Worm (Caenorhabditis elegans) whole organism, L3 larva: Measurements from ENCODE around the gene K11G9.5.

Source experiments
- R02D3.7 ChIP-seq: fragments of 150-350 bp; optimal IDR thresholded peaks from 2 replicates; lab custom pipeline; 2014; ENCODE audit warnings: missing biosample characterization, missing genetic modification characterization
- ZK546.5 ChIP-seq: sonication (generic microtip); optimal IDR thresholded peaks from 2 replicates; lab custom pipeline; 2017; ENCODE audit warnings: missing biosample characterization, missing genetic modification characterization
- ama-1 ChIP-seq: fragments of 150-350 bp; optimal IDR thresholded peaks from 2 replicates; lab custom pipeline; 2018
- ceh-28 ChIP-seq: fragments of 150-350 bp; optimal IDR thresholded peaks from 2 replicates; lab custom pipeline; 2014; ENCODE audit warnings: missing biosample characterization, missing genetic modification reagents, missing genetic modification characterization
- ceh-82 ChIP-seq: fragments of 150-350 bp; optimal IDR thresholded peaks from 2 replicates; lab custom pipeline; 2014; ENCODE audit warnings: missing biosample characterization, missing genetic modification characterization
- ceh-9 ChIP-seq: sonication (generic microtip); optimal IDR thresholded peaks from 2 replicates; lab custom pipeline; 2018; ENCODE audit warnings: missing biosample characterization, missing genetic modification characterization
- daf-12 ChIP-seq: fragments of 150-350 bp; optimal IDR thresholded peaks from 2 replicates; lab custom pipeline; 2014; ENCODE audit warnings: missing biosample characterization, missing genetic modification reagents, missing genetic modification characterization
- egl-27 ChIP-seq: sonication (generic microtip); optimal IDR thresholded peaks from 4 replicates; lab custom pipeline; 2017; ENCODE audit warnings: missing biosample characterization, missing genetic modification reagents, missing genetic modification characterization
- egl-5 ChIP-seq: fragments of 150-350 bp; optimal IDR thresholded peaks from 2 replicates; lab custom pipeline; 2017; ENCODE audit warnings: missing biosample characterization, missing genetic modification reagents, missing genetic modification characterization, inconsistent platforms
- elt-2 ChIP-seq: sonication (generic microtip); optimal IDR thresholded peaks from 2 replicates; lab custom pipeline; 2016; ENCODE audit warnings: missing genetic modification reagents, mild to moderate bottlenecking, missing genetic modification characterization, missing compliant biosample characterization
- elt-3 ChIP-seq, 3 experiments: fragments of 150-350 bp in 1 of 3; sonication (generic microtip) in 2 of 3; optimal IDR thresholded peaks; 2 replicates in 2 of 3; 4 replicates in 1 of 3; lab custom pipeline; 2014 to 2017; ENCODE audit warnings: missing biosample characterization in 3 of 3, missing genetic modification characterization in 3 of 3
- eor-1 ChIP-seq, 2 experiments: fragments of 150-350 bp; optimal IDR thresholded peaks; 2 replicates each; lab custom pipeline; 2014 to 2018; ENCODE audit warnings: missing biosample characterization in 2 of 2, missing genetic modification characterization in 2 of 2
- fkh-10 ChIP-seq: sonication (generic microtip); optimal IDR thresholded peaks from 2 replicates; lab custom pipeline; 2017; ENCODE audit warnings: missing biosample characterization, missing genetic modification reagents, missing genetic modification characterization
- fkh-2 ChIP-seq: fragments of 150-350 bp; optimal IDR thresholded peaks from 2 replicates; lab custom pipeline; 2014; ENCODE audit warnings: missing biosample characterization, missing genetic modification reagents, missing genetic modification characterization
- hmg-11 ChIP-seq: sonication (generic microtip); optimal IDR thresholded peaks from 2 replicates; lab custom pipeline; 2016; ENCODE audit warnings: missing genetic modification characterization, missing compliant biosample characterization
- jun-1 ChIP-seq: fragments of 150-350 bp; optimal IDR thresholded peaks from 2 replicates; lab custom pipeline; 2014; ENCODE audit warnings: missing biosample characterization, missing genetic modification reagents, missing genetic modification characterization
- lin-15B ChIP-seq: fragments of 150-350 bp; optimal IDR thresholded peaks from 2 replicates; lab custom pipeline; 2014; ENCODE audit warnings: missing biosample characterization, missing genetic modification characterization
- lin-39 ChIP-seq: fragments of 150-350 bp; optimal IDR thresholded peaks from 2 replicates; lab custom pipeline; 2018; ENCODE audit warnings: missing biosample characterization, missing genetic modification reagents, missing genetic modification characterization
- mml-1 ChIP-seq: fragments of 150-350 bp; sonication (generic microtip); optimal IDR thresholded peaks from 3 replicates; lab custom pipeline; 2014; ENCODE audit warnings: missing biosample characterization, missing genetic modification characterization
- nfya-1 ChIP-seq: sonication (generic microtip); optimal IDR thresholded peaks from 2 replicates; lab custom pipeline; 2017; ENCODE audit warnings: missing genetic modification characterization, mild to moderate bottlenecking, missing compliant biosample characterization, antibody characterized with exemption, moderate library complexity; ENCODE audit not compliant: insufficient read depth
- nhr-11 ChIP-seq: fragments of 150-350 bp; optimal IDR thresholded peaks from 2 replicates; lab custom pipeline; 2014; ENCODE audit warnings: missing biosample characterization, missing genetic modification characterization
- nhr-12 ChIP-seq: fragments of 150-350 bp; optimal IDR thresholded peaks from 2 replicates; lab custom pipeline; 2014; ENCODE audit warnings: missing biosample characterization, missing genetic modification characterization
- nhr-23 ChIP-seq: fragments of 150-350 bp; optimal IDR thresholded peaks from 2 replicates; lab custom pipeline; 2014; ENCODE audit warnings: missing biosample characterization, missing genetic modification reagents, missing genetic modification characterization
- nhr-237 ChIP-seq: fragments of 150-350 bp; optimal IDR thresholded peaks from 2 replicates; lab custom pipeline; 2014; ENCODE audit warnings: missing biosample characterization, missing genetic modification characterization
- nhr-25 ChIP-seq: sonication (generic microtip); optimal IDR thresholded peaks from 2 replicates; lab custom pipeline; 2017; ENCODE audit warnings: missing biosample characterization, missing genetic modification characterization
- nhr-28 ChIP-seq: fragments of 150-350 bp; optimal IDR thresholded peaks from 2 replicates; lab custom pipeline; 2014; ENCODE audit warnings: missing biosample characterization, missing genetic modification characterization
- nhr-67 ChIP-seq: fragments of 150-350 bp; optimal IDR thresholded peaks from 2 replicates; lab custom pipeline; 2014; ENCODE audit warnings: missing biosample characterization, missing genetic modification characterization
- nhr-76 ChIP-seq: fragments of 150-350 bp; sonication (generic microtip); optimal IDR thresholded peaks from 5 replicates; lab custom pipeline; 2014; ENCODE audit warnings: missing biosample characterization, missing genetic modification characterization
- pha-4 ChIP-seq: fragments of 150-350 bp; optimal IDR thresholded peaks from 2 replicates; lab custom pipeline; 2014; ENCODE audit warnings: missing biosample characterization, missing genetic modification reagents, missing genetic modification characterization
- pqm-1 ChIP-seq: fragments of 150-350 bp; optimal IDR thresholded peaks from 2 replicates; lab custom pipeline; 2017; ENCODE audit warnings: missing biosample characterization, missing genetic modification characterization, inconsistent platforms
- sea-2 ChIP-seq: fragments of 150-350 bp; sonication (generic microtip); optimal IDR thresholded peaks from 4 replicates; lab custom pipeline; 2014; ENCODE audit warnings: missing biosample characterization, missing genetic modification reagents, missing genetic modification characterization
- skn-1 ChIP-seq: fragments of 150-350 bp; optimal IDR thresholded peaks from 2 replicates; lab custom pipeline; 2014; ENCODE audit warnings: missing biosample characterization, missing genetic modification characterization
- snpc-4 ChIP-seq: fragments of 150-350 bp; optimal IDR thresholded peaks from 2 replicates; lab custom pipeline; 2014; ENCODE audit warnings: missing biosample characterization, missing genetic modification characterization
- tbx-2 ChIP-seq: sonication (generic microtip); optimal IDR thresholded peaks from 2 replicates; lab custom pipeline; 2016; ENCODE audit warnings: mild to moderate bottlenecking, missing genetic modification characterization, missing compliant biosample characterization
- unc-39 ChIP-seq: sonication (generic microtip); optimal IDR thresholded peaks from 4 replicates; lab custom pipeline; 2017; ENCODE audit warnings: missing biosample characterization, missing genetic modification characterization
- unc-62 ChIP-seq: fragments of 150-350 bp; sonication (generic microtip); optimal IDR thresholded peaks from 4 replicates; lab custom pipeline; 2014; ENCODE audit warnings: missing biosample characterization, missing genetic modification reagents, missing genetic modification characterization
- zag-1 ChIP-seq: fragments of 150-350 bp; optimal IDR thresholded peaks from 2 replicates; lab custom pipeline; 2014; ENCODE audit warnings: missing biosample characterization, missing genetic modification characterization
- ztf-11 ChIP-seq: fragments of 150-350 bp; optimal IDR thresholded peaks from 2 replicates; lab custom pipeline; 2014; ENCODE audit warnings: missing biosample characterization, missing genetic modification characterization
- ztf-4 ChIP-seq: fragments of 150-350 bp; optimal IDR thresholded peaks from 2 replicates; lab custom pipeline; 2014; ENCODE audit warnings: missing biosample characterization, missing genetic modification characterization

The K11G9.5 gene

ce11 chrV:6661658-6662057 lies 26.6 kb downstream of the K11G9.5 start:
- TF ChIP-seq pqm-1 = no peak
- TF ChIP-seq mml-1 (tag; lab: Kevin White, UChicago) = no peak
- TF ChIP-seq eor-1 (tag; optimal IDR thresholded peaks at IDR 0.05; lab: Kevin White, UChicago) = no peak
- no peak for TF ChIP-seq ceh-82
- no peak for TF ChIP-seq nhr-11 (tag; lab: Kevin White, UChicago)
- no peak for TF ChIP-seq egl-5
- no peak for TF ChIP-seq ztf-11
- TF ChIP-seq daf-12 (tag; lab: Kevin White, UChicago) = no peak

- TF ChIP-seq lin-39 (tag; lab: Kevin White, UChicago) (peak; percentile 24), hmg-11 (tag; lab: Kevin White, UChicago) (no peak), nhr-23 (no peak), nhr-25 (tag; lab: Kevin White, UChicago) (no peak), egl-5 (no peak), nhr-12 (tag; lab: Kevin White, UChicago) (no peak), fkh-2 (tag; lab: Kevin White, UChicago) (no peak)
- TF ChIP-seq, all 47 proteins: peak for 1
Observed at ce11 chrV:6659533-6659932, 28.8 kb downstream of the K11G9.5 start.

DNA sequence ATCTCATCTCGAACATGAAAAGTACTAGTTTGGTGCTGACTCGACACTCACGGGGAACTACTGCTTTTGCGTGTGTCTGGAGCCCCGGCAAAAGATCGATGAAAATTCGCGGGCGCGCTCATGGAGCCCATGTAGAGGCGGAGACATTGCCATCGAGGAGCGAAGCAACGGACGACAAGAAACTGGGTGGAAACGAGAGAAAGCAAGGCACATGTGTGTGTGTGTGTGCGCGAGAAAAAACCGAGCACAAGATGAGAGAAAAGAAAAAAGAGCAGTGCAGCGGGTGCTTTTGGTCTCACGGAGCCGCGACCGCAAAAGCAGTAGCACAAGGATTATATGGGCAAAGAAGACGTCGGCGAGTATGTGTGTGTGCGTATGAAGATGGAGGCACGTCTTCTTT lies 29.5 kb downstream of the K11G9.5 start:
- TF ChIP-seq tbx-2 (tag; lab: Kevin White, UChicago) (peak; percentile 5), nhr-67 (tag; lab: Kevin White, UChicago) (no peak), nhr-28 (tag; lab: Kevin White, UChicago) (no peak), ceh-82 (peak; percentile 85), mml-1 (tag; lab: Kevin White, UChicago) (no peak), ceh-9 (tag; lab: Kevin White, UChicago) (no peak), nfya-1 (tag; lab: Kevin White, UChicago) (peak; percentile 57), nhr-237 (no peak), nhr-11 (tag; lab: Kevin White, UChicago) (no peak), lin-39 (tag; lab: Kevin White, UChicago) (peak; percentile 86), hmg-11 (tag; lab: Kevin White, UChicago) (peak; percentile 83), unc-39 (no peak), unc-62 (GFP tag; lab: Kevin White, UChicago) (peak; percentile 9), lin-15B (tag; lab: Kevin White, UChicago) (peak; percentile 52), ztf-11 (no peak), snpc-4 (tag; lab: Kevin White, UChicago) (peak; percentile 81)
- TF ChIP-seq, all 47 proteins: peak for 8

DNA sequence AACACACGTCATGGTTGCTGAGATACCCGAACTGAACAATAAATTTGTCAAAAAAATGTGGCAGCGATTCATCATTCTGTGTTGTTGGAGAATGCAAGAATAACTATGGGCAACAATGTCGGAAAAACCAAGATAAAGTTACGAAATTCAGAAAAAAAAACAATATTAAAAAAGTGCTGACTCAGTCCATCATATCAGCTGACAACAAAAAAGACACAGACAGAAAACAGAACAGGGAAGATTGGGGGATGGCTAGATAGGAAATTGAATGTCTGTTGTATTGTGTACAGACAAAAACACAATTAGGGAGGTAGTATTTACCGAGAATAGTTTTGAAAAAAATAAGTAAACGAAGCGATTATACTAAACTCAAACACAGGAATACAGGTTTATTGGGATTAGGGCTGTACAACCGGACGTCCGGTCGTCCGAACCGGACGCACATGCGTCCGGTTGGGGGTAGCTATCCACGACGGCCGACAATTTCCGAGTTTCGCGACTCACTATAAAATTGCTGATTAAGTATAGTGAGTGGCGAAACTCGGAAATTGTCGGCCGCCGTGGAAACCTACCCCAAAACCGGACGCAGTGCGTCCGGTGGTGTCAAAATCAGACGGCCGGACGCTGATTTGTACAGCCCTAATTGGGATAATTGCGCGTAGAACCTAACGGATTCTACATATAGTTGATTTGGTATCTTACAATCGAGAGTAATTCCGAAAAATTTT lies 30.6 kb downstream of the K11G9.5 start:
- TF ChIP-seq nhr-11 (tag; lab: Kevin White, UChicago) (no peak), skn-1 (tag; lab: Kevin White, UChicago) (no peak), R02D3.7 (tag; lab: Kevin White, UChicago) (no peak), nhr-25 (tag; lab: Kevin White, UChicago) (no peak), unc-39 (no peak), lin-39 (tag; lab: Kevin White, UChicago) (no peak), daf-12 (tag; lab: Kevin White, UChicago) (no peak), pha-4 (peak; percentile 59), ceh-28 (peak; percentile 7), elt-2 (tag; lab: Kevin White, UChicago) (peak; percentile 12), eor-1 (tag; optimal IDR thresholded peaks at IDR 0.05; lab: Kevin White, UChicago) (no peak), ama-1 (lab: Kevin White, UChicago) (no peak), nhr-23 (no peak), nfya-1 (tag; lab: Kevin White, UChicago) (no peak), tbx-2 (tag; lab: Kevin White, UChicago) (no peak)

ce11 chrV:6656451-6657115 lies 31.7 kb downstream of the K11G9.5 start, which contains the start of gene snb-1:
TSS of gene snb-1 (minus strand) at chrV:6656501.
- no peak for TF ChIP-seq nhr-76
- TF ChIP-seq elt-3 (tag; optimal IDR thresholded peaks at IDR 0.05; lab: Kevin White, UChicago) = no peak
- peak; percentile 95 for TF ChIP-seq ceh-28
- TF ChIP-seq fkh-10 (GFP tag; lab: Kevin White, UChicago) = no peak
- TF ChIP-seq hmg-11 (tag; lab: Kevin White, UChicago) = no peak
- no peak for TF ChIP-seq mml-1 (tag; lab: Kevin White, UChicago)
- peak; percentile 42 for TF ChIP-seq jun-1 (tag; lab: Kevin White, UChicago)
- no peak for TF ChIP-seq nhr-237
- no peak for TF ChIP-seq egl-27 (tag; lab: Kevin White, UChicago)
- TF ChIP-seq elt-2 (tag; lab: Kevin White, UChicago) = peak; percentile 23
- no peak for TF ChIP-seq unc-62 (GFP tag; lab: Kevin White, UChicago)
- TF ChIP-seq ztf-4 (tag; lab: Kevin White, UChicago) = peak; percentile 12
- TF ChIP-seq ZK546.5 = no peak
- TF ChIP-seq zag-1 = no peak
- peak; percentile 29 for TF ChIP-seq lin-39 (tag; lab: Kevin White, UChicago)
- peak; percentile 35 for TF ChIP-seq skn-1 (tag; lab: Kevin White, UChicago)
- peak; percentile 34 for TF ChIP-seq lin-15B (tag; lab: Kevin White, UChicago)
- no peak for TF ChIP-seq fkh-2 (tag; lab: Kevin White, UChicago)
- TF ChIP-seq daf-12 (tag; lab: Kevin White, UChicago) = no peak
- no peak for TF ChIP-seq tbx-2 (tag; lab: Kevin White, UChicago)
- no peak for TF ChIP-seq nhr-12 (tag; lab: Kevin White, UChicago)
- TF ChIP-seq snpc-4 (tag; lab: Kevin White, UChicago) = peak; percentile 6
- no peak for TF ChIP-seq R02D3.7 (tag; lab: Kevin White, UChicago)
- TF ChIP-seq pha-4 = peak; percentile 69
- TF ChIP-seq unc-39 = no peak
- TF ChIP-seq eor-1 (tag; optimal IDR thresholded peaks at IDR 0.05; lab: Kevin White, UChicago) = no peak
- no peak for TF ChIP-seq sea-2 (GFP tag; lab: Kevin White, UChicago)
